Worm (Caenorhabditis elegans) whole organism, young adult: ENCODE data around the gene B0403.5.

Experiments
- B0019.2 ChIP-seq: fragments of 200-800 bp; sonication (Bioruptor generic); conservative IDR thresholded peaks from 2 replicates; pipeline ENCODE4 v1.3.6; 2022; ENCODE audit warnings: missing genetic modification reagents, missing genetic modification characterization, missing compliant biosample characterization
- F10E7.11 ChIP-seq: sonication (generic microtip); optimal IDR thresholded peaks from 2 replicates; lab custom pipeline; 2017; ENCODE audit warnings: mild to moderate bottlenecking, missing genetic modification characterization, moderate library complexity, missing compliant biosample characterization
- F22D6.2 ChIP-seq: sonication (generic microtip); optimal IDR thresholded peaks from 2 replicates; lab custom pipeline; 2016; ENCODE audit warnings: mild to moderate bottlenecking, missing genetic modification characterization, missing compliant biosample characterization
- F33H1.4 ChIP-seq: fragments of 200-800 bp; sonication (Bioruptor generic); IDR thresholded peaks from 2 replicates; pipeline ENCODE4 v1.3.6; 2022; ENCODE audit warnings: missing genetic modification reagents, missing genetic modification characterization, missing compliant biosample characterization
- F49E8.2 ChIP-seq: sonication (generic microtip); optimal IDR thresholded peaks from 3 replicates; lab custom pipeline; 2017; ENCODE audit warnings: missing genetic modification characterization, mild to moderate bottlenecking, missing compliant biosample characterization, antibody characterized with exemption, moderate library complexity; ENCODE audit not compliant: insufficient read depth
- K12H6.12 ChIP-seq: fragments of 200-800 bp; sonication (Bioruptor generic); optimal IDR thresholded peaks from 2 replicates; lab custom pipeline; 2018; ENCODE audit warnings: mild to moderate bottlenecking, missing genetic modification characterization, missing compliant biosample characterization
- Y67H2A.10 ChIP-seq: fragments of 200-800 bp; sonication (Bioruptor generic); conservative IDR thresholded peaks from 2 replicates; pipeline ENCODE4 v1.3.6; 2022; ENCODE audit warnings: missing genetic modification reagents, missing genetic modification characterization, missing compliant biosample characterization
- ama-1 ChIP-seq, 3 experiments: fragments of 150-350 bp in 1 of 3; sonication (generic microtip) in 2 of 3; optimal IDR thresholded peaks; 2 replicates each; lab custom pipeline; 2014 to 2018; ENCODE audit warnings: missing biosample characterization in 2 of 3, missing genetic modification characterization in 2 of 3, missing genetic modification reagents in 2 of 3
- attf-6 ChIP-seq: fragments of 200-800 bp; sonication (Bioruptor generic); IDR thresholded peaks from 2 replicates; pipeline ENCODE4 v1.3.6; 2022; ENCODE audit warnings: missing genetic modification reagents, missing genetic modification characterization, missing compliant biosample characterization
- cebp-2 ChIP-seq: fragments of 200-800 bp; sonication (Bioruptor generic); IDR thresholded peaks from 2 replicates; pipeline ENCODE4 v1.3.6; 2022; ENCODE audit warnings: missing genetic modification characterization, missing compliant biosample characterization
- ceh-79 ChIP-seq: sonication (generic microtip); optimal IDR thresholded peaks from 2 replicates; lab custom pipeline; 2017; ENCODE audit warnings: mild to moderate bottlenecking, missing genetic modification characterization, missing compliant biosample characterization
- dox-1 ChIP-seq: fragments of 200-800 bp; sonication (Bioruptor generic); IDR thresholded peaks from 2 replicates; pipeline ENCODE4 v1.3.6; 2022; ENCODE audit warnings: missing genetic modification reagents, missing genetic modification characterization, missing compliant biosample characterization
- egrh-3 ChIP-seq: fragments of 200-800 bp; sonication (Bioruptor generic); IDR thresholded peaks from 2 replicates; pipeline ENCODE4 v1.3.6; 2022; ENCODE audit warnings: missing genetic modification reagents, missing genetic modification characterization, missing compliant biosample characterization
- hlh-26 ChIP-seq: fragments of 200-800 bp; sonication (Bioruptor generic); conservative IDR thresholded peaks from 2 replicates; pipeline ENCODE4 v1.3.6; 2022; ENCODE audit warnings: missing genetic modification reagents, missing genetic modification characterization, missing compliant biosample characterization
- hmg-1.2 ChIP-seq: fragments of 200-800 bp; sonication (Bioruptor generic); IDR thresholded peaks from 2 replicates; pipeline ENCODE4 v1.3.6; 2022; ENCODE audit warnings: missing genetic modification reagents, missing genetic modification characterization, missing compliant biosample characterization
- hmg-20 ChIP-seq: fragments of 200-800 bp; sonication (Bioruptor generic); IDR thresholded peaks from 2 replicates; pipeline ENCODE4 v1.3.6; 2022; ENCODE audit warnings: missing genetic modification reagents, missing genetic modification characterization, missing compliant biosample characterization
- hrde-1 ChIP-seq: sonication (generic microtip); optimal IDR thresholded peaks from 2 replicates; lab custom pipeline; 2016; ENCODE audit warnings: missing genetic modification characterization, mild to moderate bottlenecking, missing compliant biosample characterization, moderate library complexity, missing genotype, missing genetic modification reagents, borderline replicate concordance
- lin-26 ChIP-seq: fragments of 200-800 bp; sonication (Bioruptor generic); IDR thresholded peaks from 2 replicates; pipeline ENCODE4 v1.3.6; 2022; ENCODE audit warnings: missing genetic modification reagents, missing genetic modification characterization, missing compliant biosample characterization
- lir-1 ChIP-seq: fragments of 200-800 bp; sonication (Bioruptor generic); conservative IDR thresholded peaks from 2 replicates; pipeline ENCODE4 v1.3.6; 2022; ENCODE audit warnings: missing genetic modification reagents, missing genetic modification characterization, missing compliant biosample characterization
- lsy-27 ChIP-seq: sonication (generic microtip); optimal IDR thresholded peaks from 2 replicates; lab custom pipeline; 2017; ENCODE audit warnings: missing genetic modification characterization, mild to moderate bottlenecking, missing compliant biosample characterization, antibody characterized with exemption, missing genotype, borderline replicate concordance; ENCODE audit not compliant: insufficient read depth
- madf-10 ChIP-seq: sonication (generic microtip); optimal IDR thresholded peaks from 2 replicates; lab custom pipeline; 2016; ENCODE audit warnings: mild to moderate bottlenecking, missing genetic modification characterization, missing compliant biosample characterization
- mxl-1 ChIP-seq: sonication (generic microtip); optimal IDR thresholded peaks from 2 replicates; lab custom pipeline; 2016; ENCODE audit warnings: missing genetic modification characterization, missing compliant biosample characterization
- nhr-80 ChIP-seq: sonication (generic microtip); optimal IDR thresholded peaks from 2 replicates; lab custom pipeline; 2016; ENCODE audit warnings: missing genetic modification characterization, missing compliant biosample characterization
- repo-1 ChIP-seq: sonication (generic microtip); optimal IDR thresholded peaks from 2 replicates; lab custom pipeline; 2017; ENCODE audit warnings: mild to moderate bottlenecking, missing genetic modification characterization, missing compliant biosample characterization
- snpc-1.3 ChIP-seq: sonication (generic microtip); optimal IDR thresholded peaks from 2 replicates; lab custom pipeline; 2017; ENCODE audit warnings: missing genetic modification characterization, mild to moderate bottlenecking, missing compliant biosample characterization, antibody characterized with exemption, moderate library complexity, missing genotype, missing genetic modification reagents; ENCODE audit not compliant: insufficient read depth
- snpc-4 ChIP-seq, 5 experiments: fragments of 150-350 bp in 1 of 5; sonication (generic microtip) in 4 of 5; optimal IDR thresholded peaks; 2 replicates each; lab custom pipeline; 2014 to 2018; ENCODE audit warnings: missing genetic modification characterization in 5 of 5, missing biosample characterization in 3 of 5, antibody characterized with exemption in 2 of 5, mild to moderate bottlenecking in 2 of 5, missing compliant biosample characterization in 2 of 5, missing genotype in 2 of 5, moderate library complexity in 2 of 5, missing genetic modification reagents in 1 of 5
- sptf-2 ChIP-seq: fragments of 200-800 bp; sonication (Bioruptor generic); optimal IDR thresholded peaks from 2 replicates; lab custom pipeline; 2018; ENCODE audit warnings: mild to moderate bottlenecking, missing genetic modification characterization, missing compliant biosample characterization
- tlf-1 ChIP-seq: fragments of 200-800 bp; sonication (Bioruptor generic); optimal IDR thresholded peaks from 2 replicates; lab custom pipeline; 2018; ENCODE audit warnings: mild to moderate bottlenecking, missing genetic modification characterization, missing compliant biosample characterization
- zfh-2 ChIP-seq: fragments of 200-800 bp; sonication (Bioruptor generic); conservative IDR thresholded peaks from 2 replicates; pipeline ENCODE4 v1.3.6; 2022; ENCODE audit warnings: missing genetic modification reagents, missing genetic modification characterization, missing compliant biosample characterization
- ztf-25 ChIP-seq: fragments of 200-800 bp; sonication (Bioruptor generic); IDR thresholded peaks from 2 replicates; pipeline ENCODE4 v1.3.6; 2022; ENCODE audit warnings: missing genetic modification reagents, missing genetic modification characterization, missing compliant biosample characterization
- ztf-26 ChIP-seq: sonication (generic microtip); optimal IDR thresholded peaks from 2 replicates; lab custom pipeline; 2017; ENCODE audit warnings: missing genetic modification characterization, missing compliant biosample characterization
- ztf-28 ChIP-seq: fragments of 200-800 bp; sonication (Bioruptor generic); IDR thresholded peaks from 2 replicates; pipeline ENCODE4 v1.3.6; 2022; ENCODE audit warnings: missing genetic modification reagents, missing genetic modification characterization, missing compliant biosample characterization

B0403.5 gene

ce11 chrX:7057357-7057756, at the start of gene B0403.5:
Gene B0403.5 (plus strand): TSS chrX:7057724.
- TF ChIP-seq egrh-3 (no peak), ztf-28 (GFP tag; lab: Robert Waterston, UW) (no peak), K12H6.12 (no peak)

ce11 chrX:7019733-7020132, 37.8 kb upstream of the B0403.5 start, which contains the start of gene cah-5:
Gene cah-5 (plus strand): TSS chrX:7020033.
- TF ChIP-seq ztf-26 (tag; lab: Kevin White, UChicago): no peak
- no peak for TF ChIP-seq hlh-26 (GFP tag; lab: Robert Waterston, UW)
- TF ChIP-seq madf-10: no peak
- TF ChIP-seq F22D6.2 (tag; lab: Kevin White, UChicago): no peak
- TF ChIP-seq attf-6 (GFP tag; lab: Robert Waterston, UW): no peak
- no peak for TF ChIP-seq hmg-20
- TF ChIP-seq mxl-1 (tag; lab: Kevin White, UChicago): no peak
- no peak for TF ChIP-seq ama-1 (optimal IDR thresholded peaks at IDR 0.05; lab: Kevin White, UChicago)
- no peak for TF ChIP-seq ama-1 (GFP tag; optimal IDR thresholded peaks at IDR 0.05; lab: Kevin White, UChicago)

ce11 chrX:7028836-7029235, 28.7 kb upstream of the B0403.5 start, which contains the start of gene flp-26:
Gene flp-26 (plus strand): TSS chrX:7029136.
- TF ChIP-seq repo-1 (no peak), nhr-80 (tag; lab: Kevin White, UChicago) (no peak), lsy-27 (tag; lab: Kevin White, UChicago) (no peak), ceh-79 (tag; lab: Kevin White, UChicago) (no peak), hmg-1.2 (GFP tag; lab: Robert Waterston, UW) (no peak), lir-1 (GFP tag; lab: Robert Waterston, UW) (no peak), zfh-2 (GFP tag; lab: Robert Waterston, UW) (no peak), hrde-1 (no peak), snpc-4 (GFP tag; optimal IDR thresholded peaks at IDR 0.05; lab: Kevin White, UChicago) (no peak), snpc-4 (tag; optimal IDR thresholded peaks at IDR 0.05; lab: Kevin White, UChicago) (no peak), sptf-2 (no peak), F33H1.4 (GFP tag; lab: Robert Waterston, UW) (no peak)
- TF ChIP-seq, all 124 proteins: peak for 0

- TF ChIP-seq F49E8.2 (tag; lab: Kevin White, UChicago): no peak
- no peak for TF ChIP-seq lin-26 (GFP tag; lab: Robert Waterston, UW)
- TF ChIP-seq snpc-1.3: no peak
- no peak for TF ChIP-seq madf-10
- no peak for TF ChIP-seq cebp-2
Observed at ce11 chrX:7033716-7034270, 23.7 kb upstream of the B0403.5 start.

ce11 chrX:7035937-7036336, 21.6 kb upstream of the B0403.5 start, which contains the start of gene cest-19:
Gene cest-19 (minus strand): TSS chrX:7036037.
- TF ChIP-seq tlf-1 (GFP tag; lab: Kevin White, UChicago) (no peak), B0019.2 (GFP tag; lab: Robert Waterston, UW) (no peak), ceh-79 (tag; lab: Kevin White, UChicago) (no peak), Y67H2A.10 (GFP tag; lab: Robert Waterston, UW) (no peak), F10E7.11 (no peak), ztf-25 (GFP tag; lab: Robert Waterston, UW) (no peak), dox-1 (GFP tag; lab: Robert Waterston, UW) (no peak)
- TF ChIP-seq, all 124 proteins: peak for 0
